Worm (Caenorhabditis elegans): ENCODE results near the gene arrd-3.

arrd-3 gene

ce11 chrII:9407469-9407868, 4.9 kb upstream of the arrd-3 start, which contains the start of gene arrd-2:
arrd-2 (plus strand) TSS chrII:9407769.
- no peak for TF ChIP-seq ceh-43 (GFP tag; optimal IDR thresholded peaks at IDR 0.05)
- no peak for TF ChIP-seq ztf-11 (tag; optimal IDR thresholded peaks at IDR 0.05)
- no peak for TF ChIP-seq lsy-2 (tag; optimal IDR thresholded peaks at IDR 0.05)
- TF ChIP-seq M03D4.4 (tag; optimal IDR thresholded peaks at IDR 0.05): no peak
- no peak for TF ChIP-seq nhr-12 (tag; optimal IDR thresholded peaks at IDR 0.05)
- no peak for TF ChIP-seq drap-1 (GFP tag; optimal IDR thresholded peaks at IDR 0.05)
- TF ChIP-seq lin-13 (tag; optimal IDR thresholded peaks at IDR 0.05): no peak
- no peak for TF ChIP-seq unc-62 (GFP tag; optimal IDR thresholded peaks at IDR 0.05)
- TF ChIP-seq nhr-2 (tag; optimal IDR thresholded peaks at IDR 0.05): no peak

DNA sequence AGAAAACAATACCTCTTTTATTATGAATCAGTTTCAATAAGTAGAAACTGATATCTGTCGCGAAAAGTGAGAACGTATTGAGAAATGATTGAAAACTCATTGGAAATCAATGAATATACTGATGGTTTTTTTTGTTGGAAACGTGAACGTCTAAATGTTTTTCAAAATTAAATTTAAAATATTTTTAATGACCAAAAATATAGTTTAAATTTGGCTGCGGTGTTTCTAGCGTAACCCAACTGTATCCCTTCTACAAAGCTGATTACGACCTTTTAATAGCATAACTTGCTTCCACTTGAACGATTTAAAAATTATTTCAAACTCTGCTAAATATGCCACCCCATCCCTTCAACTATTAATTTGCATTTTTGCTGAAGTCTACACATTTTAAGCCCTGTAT, 861 bp upstream of the arrd-3 start, which contains the start of gene M176.9:
TSS of gene M176.9 (minus strand) at position 101 of the 400 bp plus-strand sequence.
- no peak for TF ChIP-seq mab-5 (tag; optimal IDR thresholded peaks at IDR 0.05)
- TF ChIP-seq sptf-1 (tag; optimal IDR thresholded peaks at IDR 0.05): no peak
- no peak for TF ChIP-seq mls-2 (tag; optimal IDR thresholded peaks at IDR 0.05)
- no peak for TF ChIP-seq nhr-237 (tag; optimal IDR thresholded peaks at IDR 0.05)
- TF ChIP-seq nhr-12 (tag; optimal IDR thresholded peaks at IDR 0.05): no peak
- TF ChIP-seq pha-4 (tag; optimal IDR thresholded peaks at IDR 0.05): no peak
- TF ChIP-seq ham-2 (GFP tag; optimal IDR thresholded peaks at IDR 0.05): no peak
- TF ChIP-seq zip-8 (tag; optimal IDR thresholded peaks at IDR 0.05): no peak
- TF ChIP-seq bed-3 (GFP tag; optimal IDR thresholded peaks at IDR 0.05): no peak

DNA sequence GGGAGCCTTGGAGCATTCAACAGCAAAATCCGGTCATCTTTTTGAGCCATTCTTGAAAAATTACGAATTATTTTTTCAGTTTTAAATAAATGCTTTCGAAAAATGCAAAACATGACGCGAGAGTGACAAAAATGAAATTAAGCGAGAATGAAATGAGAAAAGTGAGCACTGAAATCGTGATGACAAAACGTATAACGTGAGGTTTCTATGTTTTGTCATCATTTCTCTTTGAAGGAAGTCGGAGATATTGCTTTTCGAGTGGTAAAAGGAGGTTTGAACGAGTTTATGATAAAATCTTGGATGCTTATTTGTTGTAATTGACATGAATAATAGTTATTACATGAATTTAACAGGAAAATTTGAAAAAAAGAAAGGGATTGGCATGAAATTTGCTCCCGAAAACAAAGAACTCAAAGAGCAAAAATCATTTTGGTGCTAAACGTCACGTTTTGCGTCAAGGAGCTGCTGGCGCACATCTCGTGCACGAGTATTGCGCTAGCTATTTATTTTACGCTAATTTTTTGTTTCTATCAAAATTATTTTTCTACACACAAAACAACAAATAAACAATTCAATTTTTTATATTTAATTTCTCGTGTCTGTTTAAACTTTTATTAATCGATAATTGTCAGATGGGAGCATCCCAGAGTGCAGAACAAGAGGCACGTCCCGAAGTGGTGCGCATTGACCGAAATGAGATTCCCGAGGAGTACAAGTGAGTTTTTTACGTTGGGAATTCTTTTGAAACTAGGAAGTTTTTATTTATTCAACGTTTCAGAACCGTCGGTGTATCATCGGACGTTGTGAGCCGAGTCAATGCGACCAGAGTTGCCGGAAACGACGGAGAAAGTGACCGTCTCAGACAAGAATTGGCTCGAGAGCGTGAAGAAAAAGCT, 4.3 kb downstream of the arrd-3 start, which contains the start of the genes gss-1 and chch-3:
TSS of gene gss-1 (minus strand) at position 51 of the 896 bp plus-strand sequence.
TSS of gene chch-3 (plus strand) at position 633 of the 896 bp plus-strand sequence.
- TF ChIP-seq ham-2 (GFP tag; optimal IDR thresholded peaks at IDR 0.05) (peak; percentile 39), lsy-2 (tag; optimal IDR thresholded peaks at IDR 0.05) (peak; percentile 38), mep-1 (tag; optimal IDR thresholded peaks at IDR 0.05) (peak; percentile 68), ces-1 (GFP tag; optimal IDR thresholded peaks at IDR 0.05) (no peak), lin-13 (tag; optimal IDR thresholded peaks at IDR 0.05) (peak; percentile 27)

- TF ChIP-seq blmp-1 (tag; optimal IDR thresholded peaks at IDR 0.05) (no peak), nhr-28 (tag; optimal IDR thresholded peaks at IDR 0.05) (no peak), ces-1 (GFP tag; optimal IDR thresholded peaks at IDR 0.05) (no peak), flh-1 (GFP tag; optimal IDR thresholded peaks at IDR 0.05) (no peak), ceh-39 (tag; optimal IDR thresholded peaks at IDR 0.05) (no peak), hlh-1 (tag; optimal IDR thresholded peaks at IDR 0.05) (no peak), lsy-2 (tag; optimal IDR thresholded peaks at IDR 0.05) (no peak), ham-2 (GFP tag; optimal IDR thresholded peaks at IDR 0.05) (no peak), cnd-1 (tag; optimal IDR thresholded peaks at IDR 0.05) (no peak), M03D4.4 (tag; optimal IDR thresholded peaks at IDR 0.05) (no peak), nhr-237 (tag; optimal IDR thresholded peaks at IDR 0.05) (no peak), mab-5 (tag; optimal IDR thresholded peaks at IDR 0.05) (no peak), ceh-83 (GFP tag; optimal IDR thresholded peaks at IDR 0.05) (no peak), zip-8 (tag; optimal IDR thresholded peaks at IDR 0.05) (no peak)
Observed at ce11 chrII:9418065-9418567, 5.8 kb downstream of the arrd-3 start, which contains the start of the genes M176.4 and M176.16. M176.4 (plus strand) TSS chrII:9418365. M176.16 (plus strand) TSS chrII:9418517.

ce11 chrII:9418843-9419532, 6.6 kb downstream of the arrd-3 start:
- TF ChIP-seq mab-5 (tag; optimal IDR thresholded peaks at IDR 0.05) (no peak), ces-1 (GFP tag; optimal IDR thresholded peaks at IDR 0.05) (no peak), blmp-1 (tag; optimal IDR thresholded peaks at IDR 0.05) (no peak), zip-8 (tag; optimal IDR thresholded peaks at IDR 0.05) (no peak), cnd-1 (tag; optimal IDR thresholded peaks at IDR 0.05) (no peak), nhr-28 (tag; optimal IDR thresholded peaks at IDR 0.05) (no peak), elt-3 (tag; optimal IDR thresholded peaks at IDR 0.05) (no peak), sptf-1 (tag; optimal IDR thresholded peaks at IDR 0.05) (no peak), ceh-43 (GFP tag; optimal IDR thresholded peaks at IDR 0.05) (no peak), ham-2 (GFP tag; optimal IDR thresholded peaks at IDR 0.05) (no peak), unc-120 (tag; optimal IDR thresholded peaks at IDR 0.05; ENCODE audit: poor library complexity, severe bottlenecking) (no peak), elt-1 (tag; optimal IDR thresholded peaks at IDR 0.05; ENCODE audit: borderline replicate concordance, insufficient read depth) (no peak), nhr-2 (tag; optimal IDR thresholded peaks at IDR 0.05) (no peak), mls-2 (tag; optimal IDR thresholded peaks at IDR 0.05) (no peak)
